Fruit fly (Drosophila melanogaster) whole organism, embryonic: ENCODE measurements around the gene dlp.

Experiments used
- Asciz ChIP-seq: fragments of 200-800 bp; sonication (Bioruptor generic); optimal IDR thresholded peaks from 2 replicates; lab custom pipeline; 2017; ENCODE audit warnings: missing biosample characterization, mild to moderate bottlenecking, missing genetic modification characterization, missing genetic modification reagents
- CG11085 ChIP-seq: fragments of 200-800 bp; sonication (Bioruptor generic); IDR thresholded peaks from 2 replicates; pipeline ENCODE4 v1.3.6; 2022; ENCODE audit warnings: missing biosample characterization, missing genetic modification characterization
- CG11093 ChIP-seq: fragments of 200-800 bp; sonication (Bioruptor generic); IDR thresholded peaks from 3 replicates; pipeline ENCODE4 v1.3.6; 2022; ENCODE audit warnings: missing biosample characterization, missing genetic modification characterization
- CG11456 ChIP-seq: fragments of 200-800 bp; sonication (Bioruptor generic); IDR thresholded peaks from 3 replicates; pipeline ENCODE4 v1.3.6; 2022; ENCODE audit warnings: missing biosample characterization, missing genetic modification characterization
- CG11560 ChIP-seq: fragments of 200-800 bp; sonication (Bioruptor generic); IDR thresholded peaks from 3 replicates; pipeline ENCODE4 v1.3.6; 2022; ENCODE audit warnings: missing biosample characterization, missing genetic modification characterization
- CG12104 ChIP-seq: fragments of 200-800 bp; sonication (Bioruptor generic); optimal IDR thresholded peaks from 3 replicates; lab custom pipeline; 2016; ENCODE audit warnings: missing biosample characterization, missing genetic modification characterization
- CG12769 ChIP-seq: fragments of 200-800 bp; sonication (Bioruptor generic); optimal IDR thresholded peaks from 2 replicates; lab custom pipeline; 2019; ENCODE audit warnings: missing biosample characterization, mild to moderate bottlenecking, missing genetic modification characterization, moderate library complexity
- CG13775 ChIP-seq: fragments of 200-800 bp; sonication (Bioruptor generic); optimal IDR thresholded peaks from 3 replicates; lab custom pipeline; 2017; ENCODE audit warnings: missing biosample characterization, mild to moderate bottlenecking, missing genetic modification characterization
- CG14050 ChIP-seq: fragments of 200-800 bp; sonication (Bioruptor generic); IDR thresholded peaks from 3 replicates; pipeline ENCODE4 v1.3.6; 2022; ENCODE audit warnings: missing biosample characterization, missing genetic modification characterization
- CG2202 ChIP-seq: fragments of 200-800 bp; sonication (Bioruptor generic); optimal IDR thresholded peaks from 2 replicates; lab custom pipeline; 2018; ENCODE audit warnings: missing biosample characterization, mild to moderate bottlenecking, missing genetic modification characterization
- CG32767 ChIP-seq: fragments of 200-800 bp; sonication (Bioruptor generic); IDR thresholded peaks from 2 replicates; pipeline ENCODE4 v1.3.6; 2022; ENCODE audit warnings: missing biosample characterization, missing genetic modification characterization
- CG3407 ChIP-seq: fragments of 200-800 bp; sonication (Bioruptor generic); optimal IDR thresholded peaks from 2 replicates; lab custom pipeline; 2018; ENCODE audit warnings: missing biosample characterization, mild to moderate bottlenecking, missing genetic modification characterization
- CG34422 ChIP-seq: fragments of 200-800 bp; sonication (Bioruptor generic); IDR thresholded peaks from 3 replicates; pipeline ENCODE4 v1.3.6; 2022; ENCODE audit warnings: missing biosample characterization, missing genetic modification characterization
- CG3838 ChIP-seq: fragments of 200-800 bp; sonication (Bioruptor generic); optimal IDR thresholded peaks from 3 replicates; lab custom pipeline; 2016; ENCODE audit warnings: missing biosample characterization, missing genetic modification characterization
- CG4328 ChIP-seq: fragments of 200-800 bp; sonication (Bioruptor generic); optimal IDR thresholded peaks from 3 replicates; lab custom pipeline; 2017; ENCODE audit warnings: missing biosample characterization, missing genetic modification reagents, missing genetic modification characterization
- CG6765 ChIP-seq: fragments of 200-800 bp; sonication (Bioruptor generic); optimal IDR thresholded peaks from 3 replicates; lab custom pipeline; 2017; ENCODE audit warnings: missing biosample characterization, mild to moderate bottlenecking, missing genetic modification characterization
- CG7928 ChIP-seq: fragments of 200-800 bp; sonication (Bioruptor generic); optimal IDR thresholded peaks from 2 replicates; lab custom pipeline; 2017; ENCODE audit warnings: missing biosample characterization, mild to moderate bottlenecking, missing genetic modification characterization
- CG8359 ChIP-seq: fragments of 200-800 bp; sonication (Bioruptor generic); optimal IDR thresholded peaks from 2 replicates; lab custom pipeline; 2017; ENCODE audit warnings: missing biosample characterization, mild to moderate bottlenecking, missing genetic modification characterization, borderline replicate concordance
- CG9797 ChIP-seq: fragments of 200-800 bp; sonication (Bioruptor generic); optimal IDR thresholded peaks from 3 replicates; lab custom pipeline; 2018; ENCODE audit warnings: missing biosample characterization, mild to moderate bottlenecking, missing genetic modification characterization
- CoRest ChIP-seq: fragments of 200-800 bp; sonication (Bioruptor generic); optimal IDR thresholded peaks from 3 replicates; lab custom pipeline; 2018; ENCODE audit warnings: missing biosample characterization, mild to moderate bottlenecking, missing genetic modification characterization, moderate library complexity
- Dbx ChIP-seq: fragments of 200-800 bp; sonication (Bioruptor generic); IDR thresholded peaks from 3 replicates; pipeline ENCODE4 v1.3.6; 2022; ENCODE audit warnings: missing biosample characterization, missing genetic modification characterization
- Doc3 ChIP-seq: fragments of 200-800 bp; sonication (Bioruptor generic); IDR thresholded peaks from 3 replicates; pipeline ENCODE4 v1.3.6; 2022; ENCODE audit warnings: missing biosample characterization, missing genetic modification characterization; ENCODE audit not compliant: partially characterized antibody
- Gsc ChIP-seq: fragments of 200-800 bp; sonication (Bioruptor generic); IDR thresholded peaks from 2 replicates; pipeline ENCODE4 v1.3.6; 2022; ENCODE audit warnings: missing biosample characterization, missing genetic modification characterization
- HHEX ChIP-seq: fragments of 200-800 bp; sonication (Bioruptor generic); optimal IDR thresholded peaks from 3 replicates; lab custom pipeline; 2017; ENCODE audit warnings: missing biosample characterization, mild to moderate bottlenecking, missing genetic modification characterization, missing genetic modification reagents
- Hey ChIP-seq: fragments of 200-800 bp; sonication (Bioruptor generic); optimal IDR thresholded peaks from 3 replicates; lab custom pipeline; 2018; ENCODE audit warnings: missing biosample characterization, mild to moderate bottlenecking, missing genetic modification characterization
- MESR4 ChIP-seq: fragments of 200-800 bp; sonication (Bioruptor generic); optimal IDR thresholded peaks from 2 replicates; lab custom pipeline; 2018; ENCODE audit warnings: missing biosample characterization, mild to moderate bottlenecking, missing genetic modification characterization, moderate library complexity
- Mad ChIP-seq: fragments of 200-800 bp; sonication (Bioruptor generic); optimal IDR thresholded peaks from 2 replicates; lab custom pipeline; 2016; ENCODE audit warnings: missing biosample characterization, missing genetic modification characterization
- NC2α ChIP-seq: fragments of 200-800 bp; sonication (Bioruptor generic); optimal IDR thresholded peaks from 2 replicates; lab custom pipeline; 2016; ENCODE audit warnings: missing biosample characterization, missing genetic modification characterization
- Oli ChIP-seq: fragments of 200-800 bp; sonication (Bioruptor generic); optimal IDR thresholded peaks from 2 replicates; lab custom pipeline; 2018; ENCODE audit warnings: missing biosample characterization, mild to moderate bottlenecking, missing genetic modification characterization, moderate library complexity
- Optix ChIP-seq: fragments of 200-800 bp; sonication (Bioruptor generic); IDR thresholded peaks from 3 replicates; pipeline ENCODE4 v1.3.6; 2022; ENCODE audit warnings: missing biosample characterization, missing genetic modification characterization
- bsh ChIP-seq, 2 experiments: fragments of 200-800 bp; sonication (Bioruptor generic); optimal IDR thresholded peaks; 2 replicates each; lab custom pipeline; 2017 to 2018; ENCODE audit warnings: mild to moderate bottlenecking in 2 of 2, missing biosample characterization in 2 of 2, missing genetic modification characterization in 2 of 2, moderate library complexity in 1 of 2
- cad ChIP-seq: fragments of >200 bp; optimal IDR thresholded peaks from 2 replicates; lab custom pipeline; 2017; ENCODE audit warnings: missing biosample characterization, missing genetic modification characterization
- cas ChIP-seq: fragments of 200-800 bp; sonication (Bioruptor generic); IDR thresholded peaks from 2 replicates; pipeline ENCODE4 v1.3.6; 2022; ENCODE audit warnings: missing biosample characterization, missing genetic modification characterization
- crol ChIP-seq: fragments of 200-800 bp; sonication (Bioruptor generic); IDR thresholded peaks from 2 replicates; pipeline ENCODE4 v1.3.6; 2022; ENCODE audit warnings: missing biosample characterization, missing genetic modification characterization
- crp ChIP-seq, 2 experiments: fragments of 200-800 bp; sonication (Bioruptor generic); optimal IDR thresholded peaks; 2 replicates in 1 of 2; 3 replicates in 1 of 2; lab custom pipeline; 2017; ENCODE audit warnings: missing biosample characterization in 2 of 2, missing genetic modification characterization in 2 of 2, mild to moderate bottlenecking in 1 of 2, moderate library complexity in 1 of 2
- cwo ChIP-seq: fragments of 200-800 bp; sonication (Bioruptor generic); optimal IDR thresholded peaks from 3 replicates; lab custom pipeline; 2017; ENCODE audit warnings: missing biosample characterization, missing genetic modification characterization, mild to moderate bottlenecking, moderate library complexity, missing genetic modification reagents
- dm ChIP-seq: fragments of 200-800 bp; sonication (Bioruptor generic); optimal IDR thresholded peaks from 3 replicates; lab custom pipeline; 2016; ENCODE audit warnings: missing biosample characterization, missing genetic modification characterization
- hkb ChIP-seq, 2 experiments: fragments of 200-800 bp in 1 of 2; fragments of >200 bp in 1 of 2; sonication (Bioruptor generic) in 1 of 2; IDR thresholded peaks in 1 of 2; optimal IDR thresholded peaks in 1 of 2; 2 replicates each; pipeline versions ENCODE4 v1.3.6 to Lab custom; 2017 to 2022; ENCODE audit warnings: missing biosample characterization in 1 of 2, missing genetic modification characterization in 1 of 2
- hth ChIP-seq: fragments of >200 bp; optimal IDR thresholded peaks from 2 replicates; lab custom pipeline; 2017; ENCODE audit warnings: inconsistent platforms
- ken ChIP-seq: fragments of 200-800 bp; sonication (Bioruptor generic); IDR thresholded peaks from 3 replicates; pipeline ENCODE4 v1.3.6; 2022; ENCODE audit warnings: missing biosample characterization, missing genetic modification characterization
- lov ChIP-seq, 2 experiments: fragments of 200-800 bp in 1 of 2; fragments of >200 bp in 1 of 2; sonication (Bioruptor generic) in 1 of 2; IDR thresholded peaks in 1 of 2; optimal IDR thresholded peaks in 1 of 2; 2 replicates in 1 of 2; 3 replicates in 1 of 2; pipeline versions ENCODE4 v1.3.6 to Lab custom; 2017 to 2022; ENCODE audit warnings: missing biosample characterization in 1 of 2, missing genetic modification characterization in 1 of 2
- phol ChIP-seq: fragments of 200-800 bp; sonication (Bioruptor generic); optimal IDR thresholded peaks from 3 replicates; lab custom pipeline; 2018; ENCODE audit warnings: missing biosample characterization, mild to moderate bottlenecking, missing genetic modification characterization, moderate library complexity
- run ChIP-seq: fragments of 200-800 bp; sonication (Bioruptor generic); optimal IDR thresholded peaks from 3 replicates; lab custom pipeline; 2018; ENCODE audit warnings: missing biosample characterization, mild to moderate bottlenecking, missing genetic modification characterization
- sens ChIP-seq: fragments of 200-800 bp; sonication (Bioruptor generic); peaks from one replicate; lab custom pipeline; 2016; ENCODE audit warnings: missing biosample characterization, missing genetic modification characterization
- ssp ChIP-seq: fragments of 200-800 bp; sonication (Bioruptor generic); IDR thresholded peaks from 2 replicates; pipeline ENCODE4 v1.3.6; 2022; ENCODE audit warnings: missing biosample characterization, missing genetic modification characterization
- stc ChIP-seq: fragments of 200-800 bp; sonication (Bioruptor generic); IDR thresholded peaks from 2 replicates; pipeline ENCODE4 v1.3.6; 2022; ENCODE audit warnings: missing biosample characterization, missing genetic modification characterization
- tll ChIP-seq, 2 experiments: fragments of 200-800 bp in 1 of 2; fragments of >200 bp in 1 of 2; sonication (Bioruptor generic) in 1 of 2; optimal IDR thresholded peaks; 2 replicates each; lab custom pipeline; 2017 to 2019; ENCODE audit warnings: missing biosample characterization in 2 of 2, missing genetic modification characterization in 2 of 2, mild to moderate bottlenecking in 1 of 2, moderate library complexity in 1 of 2
- ttk ChIP-seq: fragments of 200-800 bp; sonication (Bioruptor generic); IDR thresholded peaks from 2 replicates; pipeline ENCODE4 v2.1.2; 2022; ENCODE audit warnings: missing biosample characterization, missing genetic modification characterization
- wdn ChIP-seq: fragments of 200-800 bp; sonication (Bioruptor generic); IDR thresholded peaks from 2 replicates; pipeline ENCODE4 v1.3.6; 2022; ENCODE audit warnings: missing biosample characterization, missing genetic modification characterization

dlp gene

dm6 chr3L:14665802-14666351, 33.5 kb downstream of the dlp start (continued):
- TF ChIP-seq CG6765 (GFP tag; lab: Kevin White, UChicago), result peak; percentile 66
- TF ChIP-seq HHEX (GFP tag; lab: Kevin White, UChicago), result peak; percentile 80
- peak; percentile 84 for TF ChIP-seq run
- peak; percentile 78; the same call in 2 of the 3 replicates for TF ChIP-seq CG11093 (GFP tag; lab: Robert Waterston, UW)
- TF ChIP-seq stc, result peak; percentile 83
- TF ChIP-seq ttk (GFP tag; lab: Robert Waterston, UW), result peak; percentile 86
- no peak for TF ChIP-seq Doc3 (GFP tag; lab: Robert Waterston, UW)
- peak in 1 of 2 experiments; percentile 39 for TF ChIP-seq crp (GFP tag; optimal IDR thresholded peaks at IDR 0.05; lab: Kevin White, UChicago)
- TF ChIP-seq CG32767, result peak; percentile 71
- TF ChIP-seq bsh (GFP tag; optimal IDR thresholded peaks at IDR 0.05; lab: Kevin White, UChicago), result peak; percentile 88 to 95
- TF ChIP-seq dm (GFP tag; lab: Kevin White, UChicago), result peak; percentile 83
- peak; percentile 66 for TF ChIP-seq CG3838
- peak; percentile 77 for TF ChIP-seq Dbx (GFP tag; lab: Robert Waterston, UW)
- TF ChIP-seq Optix (GFP tag; lab: Robert Waterston, UW), result peak; percentile 89
- peak; percentile 91 for TF ChIP-seq CoRest
- no peak; the same call in 1 of the 2 replicates for TF ChIP-seq Gsc
- peak; percentile 83 for TF ChIP-seq CG13775
- peak; percentile 86 for TF ChIP-seq NC2α
- no peak for TF ChIP-seq cas (GFP tag; lab: Robert Waterston, UW)
- TF ChIP-seq cad (GFP tag; lab: Kevin White, UChicago), result no peak
- no peak; the same call in 1 of the 2 replicates for TF ChIP-seq ssp (GFP tag; lab: Robert Waterston, UW)
- peak; percentile 53 for TF ChIP-seq crol
- TF ChIP-seq lov (optimal IDR thresholded peaks at IDR 0.05; lab: Kevin White, UChicago), result no peak
- peak; percentile 88 for TF ChIP-seq lov (GFP tag; IDR thresholded peaks at IDR 0.05; lab: Robert Waterston, UW)
- TF ChIP-seq CG2202 (tag; lab: Kevin White, UChicago), result peak; percentile 85
- TF ChIP-seq Hey (tag; lab: Kevin White, UChicago), result peak; percentile 96
- peak; percentile 53 for TF ChIP-seq CG4328 (GFP tag; lab: Kevin White, UChicago)
- TF ChIP-seq Asciz (GFP tag; lab: Kevin White, UChicago), result peak; percentile 85
- TF ChIP-seq MESR4, result peak; percentile 47
- TF ChIP-seq CG8359, result peak; percentile 79
- peak; percentile 79 for TF ChIP-seq CG3407 (GFP tag; lab: Kevin White, UChicago)
- TF ChIP-seq CG34422, result peak; percentile 75
- peak; percentile 58 for TF ChIP-seq CG11085 (GFP tag; lab: Robert Waterston, UW)
- TF ChIP-seq tll (GFP tag; optimal IDR thresholded peaks at IDR 0.05; lab: Kevin White, UChicago), result no peak
- peak; percentile 81 for TF ChIP-seq ken (GFP tag; lab: Robert Waterston, UW)
- TF ChIP-seq sens, result peak; percentile 99
- TF ChIP-seq phol, result peak; percentile 81
- peak; percentile 76 for TF ChIP-seq cwo (GFP tag; lab: Kevin White, UChicago)
- TF ChIP-seq hkb (optimal IDR thresholded peaks at IDR 0.05; lab: Kevin White, UChicago), result no peak
- TF ChIP-seq hkb (GFP tag; IDR thresholded peaks at IDR 0.05; lab: Robert Waterston, UW), result peak; percentile 90
- TF ChIP-seq CG11456, result peak; percentile 83
- TF ChIP-seq CG11560 (tag; lab: Robert Waterston, UW), result peak; percentile 64; the same call in 1 of the 3 replicates
- TF ChIP-seq wdn (GFP tag; lab: Robert Waterston, UW), result peak; percentile 65
- peak; percentile 51 for TF ChIP-seq CG7928 (GFP tag; lab: Kevin White, UChicago)
- TF ChIP-seq CG12104 (GFP tag; lab: Kevin White, UChicago), result peak; percentile 73
- TF ChIP-seq CG14050 (GFP tag; lab: Robert Waterston, UW), result peak; percentile 81
- peak; percentile 25 for TF ChIP-seq CG9797 (GFP tag; lab: Kevin White, UChicago)
- peak; percentile 92 for TF ChIP-seq Oli (tag; lab: Kevin White, UChicago)
- peak; percentile 92 for TF ChIP-seq CG12769 (tag; lab: Kevin White, UChicago)
- peak; percentile 87 for TF ChIP-seq Mad
- TF ChIP-seq hth (lab: Kevin White, UChicago), result no peak
